Fruit fly (Drosophila melanogaster): ENCODE data around the gene CG3345.

DNA sequence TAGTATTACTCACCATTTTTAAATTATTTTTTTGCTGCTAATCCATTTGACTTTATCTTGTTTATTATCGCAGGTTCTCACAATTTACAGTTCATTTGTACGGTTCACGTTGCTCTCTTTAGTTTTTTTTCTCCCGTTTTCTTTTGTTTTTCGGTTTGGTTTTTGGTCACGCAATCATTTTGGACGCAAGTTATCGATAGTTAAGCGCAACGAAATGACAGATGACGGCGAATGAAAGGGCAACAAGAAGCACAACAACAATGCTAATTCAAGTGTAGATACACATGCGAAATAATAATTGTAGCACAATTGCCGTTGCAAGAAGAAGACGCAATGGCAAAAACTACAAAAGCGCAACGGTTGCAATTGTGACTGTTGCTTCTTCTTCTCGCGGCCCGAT, 20.3 kb upstream of the CG3345 start:
- TF ChIP-seq h (GFP tag; optimal IDR thresholded peaks at IDR 0.05) (no peak), br (GFP tag; optimal IDR thresholded peaks at IDR 0.05) (no peak), Sp1 (GFP tag; optimal IDR thresholded peaks at IDR 0.05) (no peak), ey (GFP tag; optimal IDR thresholded peaks at IDR 0.05) (no peak), usp (GFP tag; optimal IDR thresholded peaks at IDR 0.05) (no peak), Myc (optimal IDR thresholded peaks at IDR 0.05) (no peak), GATAd (GFP tag; optimal IDR thresholded peaks at IDR 0.05) (no peak)

Data from whole organism, wandering third instar larva.